Fruit fly (Drosophila melanogaster) S2 (cell line): ENCODE results near the gene ver.

Experiments used
- CG8478 ChIP-seq: fragments of >200 bp; optimal IDR thresholded peaks from 2 replicates; lab custom pipeline; 2018
- CTCF ChIP-seq, 2 experiments: fragments of >200 bp; optimal IDR thresholded peaks; 2 replicates each; lab custom pipeline; 2018

dm6 chr3L:12526433-12527113, 2.8 kb downstream of the ver start, which contains the start of gene eIF2beta:
- TF ChIP-seq CG8478 (lab: Kevin White, UChicago) (no peak), CTCF (optimal IDR thresholded peaks at IDR 0.05; lab: Kevin White, UChicago) (peak; percentile 77 to 91)
